Worm (Caenorhabditis elegans): ENCODE measurements around the gene Y14H12A.1.

- no peak for TF ChIP-seq nhr-237 (tag; optimal IDR thresholded peaks at IDR 0.05)
- no peak for TF ChIP-seq fkh-10 (GFP tag; optimal IDR thresholded peaks at IDR 0.05)
These were observed 15.0 kb downstream of the Y14H12A.1 start for ce11 chrII:4007972-4008371.

All from whole organism, L4 larva.